Worm (Caenorhabditis elegans): Measurements from ENCODE around the gene fbxb-39.

The fbxb-39 gene

ce11 chrII:1084899-1085298, 44.5 kb upstream of the fbxb-39 start (continued):
- TF ChIP-seq pqm-1 (tag; optimal IDR thresholded peaks at IDR 0.05) = no peak
- no peak for TF ChIP-seq nhr-85 (tag)
- TF ChIP-seq egl-13 (tag; optimal IDR thresholded peaks at IDR 0.05) = peak; percentile 16
- TF ChIP-seq nhr-47 (tag; optimal IDR thresholded peaks at IDR 0.05) = peak; percentile 65
- no peak for TF ChIP-seq ztf-11 (tag; optimal IDR thresholded peaks at IDR 0.05)
- TF ChIP-seq lin-39 (tag; optimal IDR thresholded peaks at IDR 0.05) = peak; percentile 26
- TF ChIP-seq sptf-1 (tag; optimal IDR thresholded peaks at IDR 0.05) = no peak
- TF ChIP-seq swsn-7 (tag; optimal IDR thresholded peaks at IDR 0.05) = peak; percentile 62
- no peak for TF ChIP-seq ets-5 (GFP tag; IDR thresholded peaks at IDR 0.05)
- no peak for TF ChIP-seq ceh-90 (tag; optimal IDR thresholded peaks at IDR 0.05)
- TF ChIP-seq ceh-88 (GFP tag; IDR thresholded peaks at IDR 0.05) = no peak; the same call in 1 of the 2 replicates
- no peak for TF ChIP-seq aha-1 (tag; optimal IDR thresholded peaks at IDR 0.05)
- TF ChIP-seq sup-37 (GFP tag; optimal IDR thresholded peaks at IDR 0.05) = no peak
- TF ChIP-seq unc-98 (GFP tag; IDR thresholded peaks at IDR 0.05) = no peak
- peak; percentile 51 for TF ChIP-seq tbx-2 (tag; optimal IDR thresholded peaks at IDR 0.05)
- peak; percentile 88 for TF ChIP-seq nhr-71 (tag; optimal IDR thresholded peaks at IDR 0.05)
- no peak for TF ChIP-seq nhr-12 (tag; optimal IDR thresholded peaks at IDR 0.05)
- TF ChIP-seq lin-15B (tag; optimal IDR thresholded peaks at IDR 0.05) = no peak
- TF ChIP-seq mep-1 (tag; optimal IDR thresholded peaks at IDR 0.05) = peak; percentile 59
- TF ChIP-seq ceh-82 (tag; optimal IDR thresholded peaks at IDR 0.05) = peak; percentile 40 to 62 (median 45)
- TF ChIP-seq nhr-11 (tag; optimal IDR thresholded peaks at IDR 0.05) = peak; percentile 61
- TF ChIP-seq nhr-76 (tag; optimal IDR thresholded peaks at IDR 0.05) = no peak
- peak; percentile 61 for TF ChIP-seq mef-2 (tag; optimal IDR thresholded peaks at IDR 0.05)
- peak in 1 of 6 experiments; percentile 43 for TF ChIP-seq elt-3 (tag; optimal IDR thresholded peaks at IDR 0.05)
- TF ChIP-seq elt-2 (tag; optimal IDR thresholded peaks at IDR 0.05) = no peak
- TF ChIP-seq ceh-63 (GFP tag; optimal IDR thresholded peaks at IDR 0.05) = no peak
- TF ChIP-seq C34B4.2 (tag; optimal IDR thresholded peaks at IDR 0.05) = no peak
- no peak for TF ChIP-seq nhr-28 (tag; optimal IDR thresholded peaks at IDR 0.05)
- TF ChIP-seq nhr-77 (tag; optimal IDR thresholded peaks at IDR 0.05) = no peak
- TF ChIP-seq unc-30 (tag; optimal IDR thresholded peaks at IDR 0.05) = no peak
- no peak for TF ChIP-seq hlh-4 (tag; optimal IDR thresholded peaks at IDR 0.05)
- no peak for TF ChIP-seq C04F5.9 (tag; optimal IDR thresholded peaks at IDR 0.05)
- no peak for TF ChIP-seq F16B12.6 (tag; optimal IDR thresholded peaks at IDR 0.05)
- peak; percentile 69 for TF ChIP-seq snu-23 (GFP tag; optimal IDR thresholded peaks at IDR 0.05)
- TF ChIP-seq mab-9 (GFP tag; IDR thresholded peaks at IDR 0.05) = no peak
- TF ChIP-seq nhr-19 (GFP tag; conservative IDR thresholded peaks at IDR 0.05) = peak; percentile 60
- no peak for TF ChIP-seq tlp-1 (tag; optimal IDR thresholded peaks at IDR 0.05)
- TF ChIP-seq grh-1 (GFP tag; IDR thresholded peaks at IDR 0.05) = no peak
- no peak for TF ChIP-seq C16A3.4 (tag; optimal IDR thresholded peaks at IDR 0.05)
- TF ChIP-seq fkh-10 (GFP tag; optimal IDR thresholded peaks at IDR 0.05) = no peak
- no peak for TF ChIP-seq ama-1 (optimal IDR thresholded peaks at IDR 0.05)
- TF ChIP-seq irx-1 (tag; optimal IDR thresholded peaks at IDR 0.05) = peak; percentile 52
- TF ChIP-seq ceh-8 (GFP tag; optimal IDR thresholded peaks at IDR 0.05) = no peak
- TF ChIP-seq efl-3 (GFP tag; optimal IDR thresholded peaks at IDR 0.05) = no peak
- TF ChIP-seq pag-3 (tag; optimal IDR thresholded peaks at IDR 0.05; ENCODE audit: borderline replicate concordance, insufficient read depth) = no peak
- no peak for TF ChIP-seq ztf-4 (tag; optimal IDR thresholded peaks at IDR 0.05)
- no peak for TF ChIP-seq isw-1 (GFP tag; IDR thresholded peaks at IDR 0.05)
- TF ChIP-seq mdl-1 (tag; optimal IDR thresholded peaks at IDR 0.05) = peak in 1 of 2 experiments; percentile 43
- TF ChIP-seq skn-1 (tag; optimal IDR thresholded peaks at IDR 0.05) = peak; percentile 82
- no peak for TF ChIP-seq nhr-237 (tag; optimal IDR thresholded peaks at IDR 0.05)
- TF ChIP-seq lin-14 (GFP tag; optimal IDR thresholded peaks at IDR 0.05) = peak; percentile 91
- TF ChIP-seq jun-1 (tag; optimal IDR thresholded peaks at IDR 0.05) = peak; percentile 30
- no peak for TF ChIP-seq zip-4 (GFP tag; optimal IDR thresholded peaks at IDR 0.05)
- TF ChIP-seq snpc-4 (tag; optimal IDR thresholded peaks at IDR 0.05) = peak; percentile 8
- TF ChIP-seq aly-2 (tag; optimal IDR thresholded peaks at IDR 0.05) = no peak
